Worm (Caenorhabditis elegans) whole organism, young adult: Measurements from ENCODE around the gene clec-240.

Experiments used
- B0019.2 ChIP-seq: fragments of 200-800 bp; sonication (Bioruptor generic); conservative IDR thresholded peaks from 2 replicates; pipeline ENCODE4 v1.3.6; 2022; ENCODE audit warnings: missing genetic modification reagents, missing genetic modification characterization, missing compliant biosample characterization
- F10E7.11 ChIP-seq: sonication (generic microtip); optimal IDR thresholded peaks from 2 replicates; lab custom pipeline; 2017; ENCODE audit warnings: mild to moderate bottlenecking, missing genetic modification characterization, moderate library complexity, missing compliant biosample characterization
- F23B12.7 ChIP-seq: sonication (generic microtip); optimal IDR thresholded peaks from 2 replicates; lab custom pipeline; 2017; ENCODE audit warnings: missing genetic modification characterization, mild to moderate bottlenecking, missing compliant biosample characterization, antibody characterized with exemption, moderate library complexity; ENCODE audit not compliant: insufficient read depth
- F37B4.10 ChIP-seq: fragments of 200-800 bp; sonication (Bioruptor generic); IDR thresholded peaks from 2 replicates; pipeline ENCODE4 v1.3.6; 2022; ENCODE audit warnings: missing genetic modification characterization, missing compliant biosample characterization
- F55B11.4 ChIP-seq: sonication (generic microtip); optimal IDR thresholded peaks from 2 replicates; lab custom pipeline; 2016; ENCODE audit warnings: missing compliant biosample characterization, missing genetic modification characterization, borderline replicate concordance; ENCODE audit not compliant: insufficient read depth
- K11D2.4 ChIP-seq: fragments of 200-800 bp; sonication (Bioruptor generic); IDR thresholded peaks from 2 replicates; pipeline ENCODE4 v1.3.6; 2022; ENCODE audit warnings: missing genetic modification reagents, missing genetic modification characterization, missing compliant biosample characterization
- Y53F4B.3 ChIP-seq: fragments of 200-800 bp; sonication (Bioruptor generic); IDR thresholded peaks from 2 replicates; pipeline ENCODE4 v1.3.6; 2022; ENCODE audit warnings: missing genetic modification reagents, missing genetic modification characterization, missing compliant biosample characterization
- Y56A3A.18 ChIP-seq: fragments of 200-800 bp; sonication (Bioruptor generic); IDR thresholded peaks from 2 replicates; pipeline ENCODE4 v1.3.6; 2022; ENCODE audit warnings: missing genetic modification reagents, missing genetic modification characterization, missing compliant biosample characterization
- Y67H2A.10 ChIP-seq: fragments of 200-800 bp; sonication (Bioruptor generic); conservative IDR thresholded peaks from 2 replicates; pipeline ENCODE4 v1.3.6; 2022; ENCODE audit warnings: missing genetic modification reagents, missing genetic modification characterization, missing compliant biosample characterization
- Y79H2A.3 ChIP-seq: fragments of 200-800 bp; sonication (Bioruptor generic); conservative IDR thresholded peaks from 2 replicates; pipeline ENCODE4 v1.3.6; 2022; ENCODE audit warnings: missing genetic modification reagents, missing genetic modification characterization, missing compliant biosample characterization
- aptf-2 ChIP-seq: fragments of 200-800 bp; sonication (Bioruptor generic); conservative IDR thresholded peaks from 2 replicates; pipeline ENCODE4 v1.3.6; 2022; ENCODE audit warnings: missing genetic modification reagents, missing genetic modification characterization, missing compliant biosample characterization
- athp-1 ChIP-seq: sonication (generic microtip); optimal IDR thresholded peaks from 2 replicates; lab custom pipeline; 2017; ENCODE audit warnings: mild to moderate bottlenecking, missing genetic modification characterization, missing compliant biosample characterization
- attf-3 ChIP-seq: fragments of 200-800 bp; sonication (Bioruptor generic); conservative IDR thresholded peaks from 2 replicates; pipeline ENCODE4 v1.3.6; 2022; ENCODE audit warnings: missing genetic modification reagents, missing genetic modification characterization, missing compliant biosample characterization
- attf-6 ChIP-seq: fragments of 200-800 bp; sonication (Bioruptor generic); IDR thresholded peaks from 2 replicates; pipeline ENCODE4 v1.3.6; 2022; ENCODE audit warnings: missing genetic modification reagents, missing genetic modification characterization, missing compliant biosample characterization
- cebp-2 ChIP-seq: fragments of 200-800 bp; sonication (Bioruptor generic); IDR thresholded peaks from 2 replicates; pipeline ENCODE4 v1.3.6; 2022; ENCODE audit warnings: missing genetic modification characterization, missing compliant biosample characterization
- ceh-58 ChIP-seq: fragments of 200-800 bp; sonication (Bioruptor generic); IDR thresholded peaks from 2 replicates; pipeline ENCODE4 v1.3.6; 2022; ENCODE audit warnings: missing genetic modification characterization, missing compliant biosample characterization
- dpff-1 ChIP-seq: sonication (generic microtip); optimal IDR thresholded peaks from 2 replicates; lab custom pipeline; 2017; ENCODE audit warnings: mild to moderate bottlenecking, missing genetic modification characterization, missing compliant biosample characterization
- hlh-26 ChIP-seq: fragments of 200-800 bp; sonication (Bioruptor generic); conservative IDR thresholded peaks from 2 replicates; pipeline ENCODE4 v1.3.6; 2022; ENCODE audit warnings: missing genetic modification reagents, missing genetic modification characterization, missing compliant biosample characterization
- hmg-20 ChIP-seq: fragments of 200-800 bp; sonication (Bioruptor generic); IDR thresholded peaks from 2 replicates; pipeline ENCODE4 v1.3.6; 2022; ENCODE audit warnings: missing genetic modification reagents, missing genetic modification characterization, missing compliant biosample characterization
- hrde-1 ChIP-seq: sonication (generic microtip); optimal IDR thresholded peaks from 2 replicates; lab custom pipeline; 2016; ENCODE audit warnings: missing genetic modification characterization, mild to moderate bottlenecking, missing compliant biosample characterization, moderate library complexity, missing genotype, missing genetic modification reagents, borderline replicate concordance
- hsf-1 ChIP-seq: fragments of 200-800 bp; sonication (Bioruptor generic); IDR thresholded peaks from 2 replicates; pipeline ENCODE4 v1.3.6; 2022; ENCODE audit warnings: missing genetic modification reagents, missing genetic modification characterization, missing compliant biosample characterization
- lin-26 ChIP-seq: fragments of 200-800 bp; sonication (Bioruptor generic); IDR thresholded peaks from 2 replicates; pipeline ENCODE4 v1.3.6; 2022; ENCODE audit warnings: missing genetic modification reagents, missing genetic modification characterization, missing compliant biosample characterization
- lin-40 ChIP-seq: sonication (generic microtip); optimal IDR thresholded peaks from 2 replicates; lab custom pipeline; 2016; ENCODE audit warnings: missing genetic modification characterization, mild to moderate bottlenecking, missing compliant biosample characterization, missing genotype, missing genetic modification reagents
- lsl-1 ChIP-seq: fragments of 200-800 bp; sonication (Bioruptor generic); optimal IDR thresholded peaks from 2 replicates; lab custom pipeline; 2018; ENCODE audit warnings: mild to moderate bottlenecking, missing genetic modification characterization, moderate library complexity, missing compliant biosample characterization
- madf-6 ChIP-seq: fragments of 200-800 bp; sonication (Bioruptor generic); IDR thresholded peaks from 2 replicates; pipeline ENCODE4 v1.3.6; 2022; ENCODE audit warnings: missing genetic modification reagents, missing genetic modification characterization, missing compliant biosample characterization
- mes-4 ChIP-seq: sonication (generic microtip); optimal IDR thresholded peaks from 2 replicates; lab custom pipeline; 2016; ENCODE audit warnings: missing genotype, missing genetic modification characterization, missing compliant biosample characterization
- mxl-1 ChIP-seq: sonication (generic microtip); optimal IDR thresholded peaks from 2 replicates; lab custom pipeline; 2016; ENCODE audit warnings: missing genetic modification characterization, missing compliant biosample characterization
- nhr-80 ChIP-seq: sonication (generic microtip); optimal IDR thresholded peaks from 2 replicates; lab custom pipeline; 2016; ENCODE audit warnings: missing genetic modification characterization, missing compliant biosample characterization
- repo-1 ChIP-seq: sonication (generic microtip); optimal IDR thresholded peaks from 2 replicates; lab custom pipeline; 2017; ENCODE audit warnings: mild to moderate bottlenecking, missing genetic modification characterization, missing compliant biosample characterization
- rpc-1 ChIP-seq, 2 experiments: fragments of 150-350 bp in 1 of 2; sonication (generic microtip) in 1 of 2; optimal IDR thresholded peaks; 2 replicates each; lab custom pipeline; 2014 to 2018; ENCODE audit warnings: missing biosample characterization in 1 of 2, missing genetic modification characterization in 1 of 2, missing genetic modification reagents in 1 of 2, missing genotype in 1 of 2
- snpc-3.4 ChIP-seq: sonication (generic microtip); optimal IDR thresholded peaks from 2 replicates; lab custom pipeline; 2017; ENCODE audit warnings: missing genetic modification characterization, mild to moderate bottlenecking, missing compliant biosample characterization, antibody characterized with exemption, moderate library complexity, missing genotype, missing genetic modification reagents
- tbx-9 ChIP-seq: sonication (generic microtip); optimal IDR thresholded peaks from 2 replicates; lab custom pipeline; 2016; ENCODE audit warnings: borderline replicate concordance, missing genetic modification characterization, inconsistent platforms, missing compliant biosample characterization
- zfh-2 ChIP-seq: fragments of 200-800 bp; sonication (Bioruptor generic); conservative IDR thresholded peaks from 2 replicates; pipeline ENCODE4 v1.3.6; 2022; ENCODE audit warnings: missing genetic modification reagents, missing genetic modification characterization, missing compliant biosample characterization
- ztf-22 ChIP-seq: fragments of 200-800 bp; sonication (Bioruptor generic); optimal IDR thresholded peaks from 2 replicates; lab custom pipeline; 2018; ENCODE audit warnings: mild to moderate bottlenecking, missing genetic modification characterization, moderate library complexity, missing compliant biosample characterization

The clec-240 gene

DNA sequence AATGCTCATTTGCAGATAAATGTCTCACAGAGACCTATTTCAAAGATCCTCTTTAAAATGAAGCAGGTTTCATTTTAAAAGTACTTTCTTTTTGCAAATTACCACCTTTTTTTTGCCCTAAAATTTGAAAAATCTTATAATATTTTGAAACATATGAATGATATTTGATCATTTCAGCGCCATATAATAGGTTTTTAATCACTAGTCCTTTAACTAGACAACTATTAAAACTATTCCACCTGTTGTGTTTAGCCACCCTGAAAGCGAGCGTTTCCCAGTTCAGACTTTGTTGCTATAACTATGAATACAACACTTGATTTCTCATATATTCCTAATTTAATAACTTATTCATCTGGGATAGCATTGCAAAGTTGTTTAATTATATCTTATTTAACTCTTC, 18.1 kb upstream of the clec-240 start, which contains the start of gene srz-95:
TSS of gene srz-95 (plus strand) at position 301 of the 400 bp plus-strand sequence.
- TF ChIP-seq hsf-1: no peak
- no peak for TF ChIP-seq Y56A3A.18
- TF ChIP-seq attf-6 (GFP tag; lab: Robert Waterston, UW): no peak
- no peak for TF ChIP-seq F10E7.11 (tag; lab: Kevin White, UChicago)
- TF ChIP-seq, all 124 proteins: peak for 0

ce11 chrV:16992383-16992782, 17.4 kb upstream of the clec-240 start:
- TF ChIP-seq tbx-9 (tag; lab: Kevin White, UChicago) (no peak), zfh-2 (peak; percentile 67), Y79H2A.3 (GFP tag; lab: Robert Waterston, UW) (no peak), lsl-1 (GFP tag; lab: Kevin White, UChicago) (no peak)

- no peak for TF ChIP-seq hmg-20 (GFP tag; lab: Robert Waterston, UW)
- TF ChIP-seq athp-1 (tag; lab: Kevin White, UChicago): no peak
- no peak for TF ChIP-seq Y79H2A.3 (GFP tag; lab: Robert Waterston, UW)
- no peak for TF ChIP-seq cebp-2 (GFP tag; lab: Robert Waterston, UW)
- no peak for TF ChIP-seq lin-26 (GFP tag; lab: Robert Waterston, UW)
- no peak for TF ChIP-seq F23B12.7 (tag; lab: Kevin White, UChicago)
- no peak for TF ChIP-seq rpc-1 (optimal IDR thresholded peaks at IDR 0.05; lab: Kevin White, UChicago)
- no peak for TF ChIP-seq rpc-1 (tag; optimal IDR thresholded peaks at IDR 0.05; lab: Kevin White, UChicago)
- no peak for TF ChIP-seq zfh-2
- no peak for TF ChIP-seq repo-1
- TF ChIP-seq ztf-22 (GFP tag; lab: Kevin White, UChicago): no peak
- TF ChIP-seq Y53F4B.3 (GFP tag; lab: Robert Waterston, UW): no peak
- no peak for TF ChIP-seq F37B4.10 (GFP tag; lab: Robert Waterston, UW)
- TF ChIP-seq mxl-1 (tag; lab: Kevin White, UChicago): no peak
Observed at ce11 chrV:17000204-17000603, 9.6 kb upstream of the clec-240 start, which contains the start of gene str-217. Gene str-217, minus strand, starts transcription at chrV:17000304.

- TF ChIP-seq attf-6 (GFP tag; lab: Robert Waterston, UW): no peak
- TF ChIP-seq ceh-58: no peak
- no peak for TF ChIP-seq nhr-80 (tag; lab: Kevin White, UChicago)
Observed at ce11 chrV:17000635-17001034, 9.2 kb upstream of the clec-240 start.

- TF ChIP-seq F10E7.11 (tag; lab: Kevin White, UChicago) (no peak), F55B11.4 (tag; lab: Kevin White, UChicago) (no peak), Y67H2A.10 (GFP tag; lab: Robert Waterston, UW) (no peak), attf-3 (GFP tag; lab: Robert Waterston, UW) (no peak), lin-40 (tag; lab: Kevin White, UChicago) (no peak), B0019.2 (GFP tag; lab: Robert Waterston, UW) (no peak)
Observed at ce11 chrV:17001167-17001566, 8.6 kb upstream of the clec-240 start, which contains the start of gene sri-9. Gene sri-9, plus strand, starts transcription at chrV:17001467.

DNA sequence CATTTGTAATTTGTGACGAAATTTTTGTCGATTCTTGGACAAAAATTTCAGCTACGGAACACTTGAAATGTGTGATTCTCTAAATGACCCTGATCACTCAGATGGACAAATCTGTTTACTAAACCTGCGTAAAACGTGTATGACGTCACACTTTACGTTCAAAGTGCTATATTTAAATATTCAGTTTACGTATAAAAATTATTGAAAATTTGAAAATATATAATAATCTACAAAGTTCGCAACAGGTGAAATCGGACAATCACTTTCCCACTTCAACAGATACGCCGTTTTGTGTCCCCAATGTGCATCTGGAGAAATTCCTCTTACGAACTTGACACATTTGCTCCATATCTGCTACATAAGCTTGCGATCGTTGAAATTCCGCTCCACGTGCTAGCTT, 4.6 kb upstream of the clec-240 start, which contains the start of gene srh-131:
TSS of gene srh-131 (plus strand) at position 301 of the 400 bp plus-strand sequence.
- TF ChIP-seq madf-6 (GFP tag; lab: Robert Waterston, UW) (no peak), hlh-26 (GFP tag; lab: Robert Waterston, UW) (no peak), lsl-1 (GFP tag; lab: Kevin White, UChicago) (no peak), repo-1 (no peak), Y53F4B.3 (GFP tag; lab: Robert Waterston, UW) (no peak), aptf-2 (no peak), mes-4 (no peak), attf-6 (GFP tag; lab: Robert Waterston, UW) (no peak), hrde-1 (tag; lab: Kevin White, UChicago) (no peak), dpff-1 (tag; lab: Kevin White, UChicago) (no peak), K11D2.4 (no peak), snpc-3.4 (no peak)
